Fruit fly (Drosophila melanogaster) whole organism, embryonic: ENCODE results near the gene CG14853.
A peak's percentile ranks its signal among the peaks of the same experiment; 100 is the strongest.

Experiments used
- BEAF-32 ChIP-seq: fragments of 200-800 bp; sonication (Bioruptor generic); optimal IDR thresholded peaks from 3 replicates; lab custom pipeline; 2017; ENCODE audit warnings: missing biosample characterization, missing genetic modification characterization, mild to moderate bottlenecking, moderate library complexity, missing genetic modification reagents
- CG15696 ChIP-seq: fragments of 200-800 bp; sonication (Bioruptor generic); optimal IDR thresholded peaks from 2 replicates; lab custom pipeline; 2019; ENCODE audit warnings: missing biosample characterization, mild to moderate bottlenecking, missing genetic modification characterization, moderate library complexity
- CG17912 ChIP-seq: fragments of 200-800 bp; sonication (Bioruptor generic); optimal IDR thresholded peaks from 2 replicates; lab custom pipeline; 2018; ENCODE audit warnings: missing biosample characterization, mild to moderate bottlenecking, missing genetic modification characterization
- CG4360 ChIP-seq: fragments of 200-800 bp; sonication (Bioruptor generic); IDR thresholded peaks from 2 replicates; pipeline ENCODE4 v1.3.6; 2022; ENCODE audit warnings: missing biosample characterization, missing genetic modification characterization
- CkIIα-i1 ChIP-seq: fragments of 200-800 bp; sonication (Bioruptor generic); IDR thresholded peaks from 2 replicates; pipeline ENCODE4 v1.3.6; 2022; ENCODE audit warnings: missing biosample characterization, missing genetic modification characterization
- exex ChIP-seq: fragments of 200-800 bp; sonication (Bioruptor generic); optimal IDR thresholded peaks from 4 replicates; lab custom pipeline; 2018; ENCODE audit warnings: missing biosample characterization, mild to moderate bottlenecking, missing genetic modification characterization, moderate library complexity
- prd ChIP-seq, 3 experiments: fragments of >200 bp in 2 of 3; fragments of 200-800 bp in 1 of 3; sonication (Bioruptor generic) in 1 of 3; optimal IDR thresholded peaks in 2 of 3; IDR thresholded peaks in 1 of 3; 2 replicates in 2 of 3; 3 replicates in 1 of 3; pipeline versions ENCODE4 v1.3.6 to Lab custom; 2017 to 2022; ENCODE audit warnings: missing biosample characterization in 1 of 3, missing genetic modification characterization in 1 of 3
- pzg ChIP-seq: fragments of 200-800 bp; sonication (Bioruptor generic); optimal IDR thresholded peaks from 3 replicates; lab custom pipeline; 2018; ENCODE audit warnings: missing biosample characterization, mild to moderate bottlenecking, missing genetic modification characterization, moderate library complexity

- TF ChIP-seq exex (no peak), CG4360 (GFP tag; lab: Robert Waterston, UW) (no peak), CkIIα-i1 (GFP tag; lab: Robert Waterston, UW) (no peak), CG15696 (tag; lab: Kevin White, UChicago) (no peak), BEAF-32 (GFP tag; lab: Kevin White, UChicago) (no peak), pzg (GFP tag; lab: Kevin White, UChicago) (no peak), CG17912 (GFP tag; lab: Kevin White, UChicago) (peak; percentile 60), prd (optimal IDR thresholded peaks at IDR 0.05; lab: Kevin White, UChicago) (no peak), prd (GFP tag; IDR thresholded peaks at IDR 0.05; lab: Robert Waterston, UW) (peak; percentile 78)
These were observed at the start of gene CG14853 for dm6 chr3R:14608892-14609692.
